Fruit fly (Drosophila melanogaster) whole organism: ENCODE results near the gene APC4.

Source experiments
- EcR ChIP-seq, 2 experiments: fragments of >200 bp; optimal IDR thresholded peaks; 2 replicates each; lab custom pipeline; 2017; ENCODE audit warnings: missing biosample characterization in 2 of 2, missing genetic modification characterization in 2 of 2, missing genetic modification reagents in 2 of 2
- pan ChIP-seq: fragments of >200 bp; optimal IDR thresholded peaks from 2 replicates; lab custom pipeline; 2017

dm6 chrX:9036113-9036512 lies 46.6 kb upstream of the APC4 start:
- TF ChIP-seq EcR (GFP tag; optimal IDR thresholded peaks at IDR 0.05; lab: Kevin White, UChicago) = no peak
- no peak for TF ChIP-seq pan (lab: Kevin White, UChicago)
